Worm (Caenorhabditis elegans) whole organism, L1 larva: Measurements from ENCODE around the gene ZK822.9.

Experiments
- dpl-1 ChIP-seq, 3 experiments: fragments of 150-350 bp in 2 of 3; sonication (generic microtip) in 1 of 3; optimal IDR thresholded peaks; 2 replicates each; lab custom pipeline; 2014 to 2017; ENCODE audit warnings: missing biosample characterization in 3 of 3, missing genetic modification characterization in 3 of 3, missing genetic modification reagents in 3 of 3
- efl-3 ChIP-seq: fragments of 200-800 bp; sonication (Bioruptor generic); optimal IDR thresholded peaks from 2 replicates; lab custom pipeline; 2018; ENCODE audit warnings: mild to moderate bottlenecking, missing genetic modification characterization, missing compliant biosample characterization
- lin-13 ChIP-seq: fragments of 150-350 bp; optimal IDR thresholded peaks from 2 replicates; lab custom pipeline; 2014; ENCODE audit warnings: missing biosample characterization, missing genetic modification reagents, missing genetic modification characterization
- nhr-11 ChIP-seq: fragments of 150-350 bp; optimal IDR thresholded peaks from 2 replicates; lab custom pipeline; 2014; ENCODE audit warnings: missing biosample characterization, missing genetic modification characterization
- nhr-237 ChIP-seq: fragments of 150-350 bp; optimal IDR thresholded peaks from 2 replicates; lab custom pipeline; 2014; ENCODE audit warnings: missing biosample characterization, missing genetic modification characterization
- pqm-1 ChIP-seq: sonication (generic microtip); optimal IDR thresholded peaks from 3 replicates; lab custom pipeline; 2017; ENCODE audit warnings: missing biosample characterization, missing genetic modification characterization
- snpc-4 ChIP-seq: fragments of 150-350 bp; optimal IDR thresholded peaks from 2 replicates; lab custom pipeline; 2014; ENCODE audit warnings: missing biosample characterization, missing genetic modification characterization

- TF ChIP-seq nhr-237 (tag; lab: Kevin White, UChicago) (no peak), efl-3 (no peak), nhr-11 (tag; lab: Kevin White, UChicago) (peak; percentile 6), snpc-4 (no peak), lin-13 (GFP tag; lab: Kevin White, UChicago) (no peak), pqm-1 (tag; lab: Kevin White, UChicago) (no peak), dpl-1 (GFP tag; optimal IDR thresholded peaks at IDR 0.05; lab: Kevin White, UChicago) (no peak)
Observed at ce11 chrIV:11892545-11892944, 23.2 kb upstream of the ZK822.9 start.
